Fruit fly (Drosophila melanogaster): ENCODE results near the gene CG16758.
A peak's percentile ranks its signal among the peaks of the same experiment; 100 is the strongest.

The CG16758 gene

DNA sequence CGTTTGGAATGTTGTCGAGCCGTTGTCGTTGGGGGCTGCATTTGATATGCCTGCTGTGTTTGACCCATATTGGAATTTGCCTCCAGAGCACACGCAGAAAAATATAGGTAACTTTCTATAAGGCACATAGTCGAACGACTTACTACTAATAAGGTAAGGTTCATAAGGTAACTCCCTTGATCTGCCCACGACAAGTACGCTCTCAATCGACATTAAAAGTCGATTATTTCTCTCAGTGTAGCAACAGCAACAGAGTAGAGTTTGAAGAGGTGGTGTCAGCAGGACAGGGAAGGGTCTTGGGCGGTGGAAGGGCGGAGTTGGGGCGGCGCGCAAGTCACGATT, 30.3 kb upstream of the CG16758 start (continued):
- no peak for TF ChIP-seq Vsx2 (GFP tag; optimal IDR thresholded peaks at IDR 0.05; ENCODE audit: partially characterized antibody)
- peak; percentile 60 for TF ChIP-seq HLH106 (tag; optimal IDR thresholded peaks at IDR 0.05)
- peak; percentile 69 for TF ChIP-seq h (GFP tag; optimal IDR thresholded peaks at IDR 0.05)
- TF ChIP-seq brk (GFP tag; optimal IDR thresholded peaks at IDR 0.05) = no peak
- TF ChIP-seq dsf (GFP tag; optimal IDR thresholded peaks at IDR 0.05; ENCODE audit: borderline replicate concordance) = no peak
- TF ChIP-seq sv (GFP tag; optimal IDR thresholded peaks at IDR 0.05) = no peak
- TF ChIP-seq Hr78 (GFP tag; optimal IDR thresholded peaks at IDR 0.05) = no peak
- TF ChIP-seq pan (optimal IDR thresholded peaks at IDR 0.05) = no peak
- peak; percentile 50 for TF ChIP-seq OdsH (GFP tag; optimal IDR thresholded peaks at IDR 0.05)
- TF ChIP-seq Rel (GFP tag; optimal IDR thresholded peaks at IDR 0.05) = no peak
- TF ChIP-seq Rel (tag; optimal IDR thresholded peaks at IDR 0.05) = no peak

- TF ChIP-seq rgr (GFP tag; optimal IDR thresholded peaks at IDR 0.05) (no peak), fru (GFP tag; optimal IDR thresholded peaks at IDR 0.05) (peak; percentile 25), Hnf4 (GFP tag; optimal IDR thresholded peaks at IDR 0.05) (no peak), jim (GFP tag; optimal IDR thresholded peaks at IDR 0.05) (no peak), Myc (optimal IDR thresholded peaks at IDR 0.05) (no peak), sv (GFP tag; optimal IDR thresholded peaks at IDR 0.05) (no peak), usp (GFP tag; optimal IDR thresholded peaks at IDR 0.05) (no peak), h (GFP tag; optimal IDR thresholded peaks at IDR 0.05) (peak; percentile 45), Sp1 (GFP tag; optimal IDR thresholded peaks at IDR 0.05) (peak; percentile 20), Hr83 (GFP tag; optimal IDR thresholded peaks at IDR 0.05; ENCODE audit: poor library complexity, severe bottlenecking) (no peak), dmrt93B (GFP tag; optimal IDR thresholded peaks at IDR 0.05) (peak; percentile 30), tai (GFP tag; optimal IDR thresholded peaks at IDR 0.05) (no peak), Rel (GFP tag; optimal IDR thresholded peaks at IDR 0.05) (no peak), Rel (tag; optimal IDR thresholded peaks at IDR 0.05) (peak; percentile 91), woc (GFP tag; optimal IDR thresholded peaks at IDR 0.05) (no peak), HLH106 (tag; optimal IDR thresholded peaks at IDR 0.05) (peak; percentile 52), CG32264 (GFP tag; optimal IDR thresholded peaks at IDR 0.05) (no peak)
Measured at dm6 chr3L:2533000-2533731, 29.8 kb upstream of the CG16758 start.

DNA sequence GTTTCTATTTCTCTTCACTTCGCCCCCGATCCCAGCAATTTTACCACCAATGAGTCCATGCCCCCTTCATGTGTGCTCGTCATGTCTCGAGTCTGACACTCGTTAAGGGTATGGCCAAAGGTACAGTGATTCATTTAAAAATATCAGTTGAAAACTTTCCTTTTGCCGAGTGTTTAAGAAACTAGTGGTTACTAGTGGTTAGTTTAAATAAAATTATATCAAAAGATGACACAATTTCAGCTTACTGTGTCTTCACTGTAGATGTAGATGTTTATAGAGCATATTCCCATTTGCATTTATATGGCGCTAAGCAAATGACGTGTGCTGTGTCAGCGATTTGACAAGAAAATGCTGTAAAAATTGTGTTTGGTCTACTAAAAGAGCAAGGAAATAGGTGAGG, 29.0 kb upstream of the CG16758 start:
- TF ChIP-seq Vsx2 (GFP tag; optimal IDR thresholded peaks at IDR 0.05; ENCODE audit: partially characterized antibody) (no peak), lola (GFP tag; optimal IDR thresholded peaks at IDR 0.05) (no peak)

DNA sequence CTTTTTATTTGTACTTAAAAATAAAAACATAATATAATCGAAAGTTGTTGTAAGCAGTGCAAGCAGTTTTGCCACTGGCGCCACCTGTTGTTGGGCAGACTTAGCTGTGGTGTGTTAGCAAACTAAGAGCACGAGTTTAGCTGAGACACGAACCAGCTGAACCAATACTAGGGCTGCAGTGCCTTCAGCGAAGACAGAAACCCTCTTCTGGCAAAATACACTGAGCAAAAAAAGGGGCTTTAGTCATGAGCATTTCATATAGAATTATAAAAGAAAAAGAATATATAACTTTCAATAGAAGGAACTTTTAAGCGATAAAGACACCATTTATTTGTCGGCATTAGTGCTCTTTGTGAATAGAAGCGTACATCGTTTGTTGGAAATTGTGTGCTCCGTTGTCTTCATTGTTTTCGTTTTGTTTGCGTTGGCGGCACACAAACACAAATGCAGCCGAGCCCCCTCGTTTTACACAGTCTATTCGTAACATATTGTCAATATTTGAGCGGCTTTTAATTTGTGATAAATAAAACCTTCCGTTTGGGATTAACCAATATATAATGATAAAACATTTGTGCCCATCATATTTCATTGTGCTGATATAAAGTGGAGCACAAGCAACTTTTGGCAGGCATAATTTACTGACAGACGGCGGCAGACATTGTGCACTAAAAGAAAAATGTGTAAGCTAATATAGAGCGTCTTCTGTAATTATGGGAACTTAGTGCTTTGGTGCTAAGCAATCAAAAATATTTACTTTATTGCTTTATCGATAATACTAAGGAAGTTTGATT, 28.2 kb upstream of the CG16758 start:
- TF ChIP-seq OdsH (GFP tag; optimal IDR thresholded peaks at IDR 0.05) (peak; percentile 51), CrebA (GFP tag; optimal IDR thresholded peaks at IDR 0.05; ENCODE audit: borderline replicate concordance) (no peak), Rel (GFP tag; optimal IDR thresholded peaks at IDR 0.05) (peak; percentile 4), Rel (tag; optimal IDR thresholded peaks at IDR 0.05) (no peak), ey (GFP tag; optimal IDR thresholded peaks at IDR 0.05) (peak; percentile 57), Hnf4 (GFP tag; optimal IDR thresholded peaks at IDR 0.05) (peak; percentile 41), psq (GFP tag; optimal IDR thresholded peaks at IDR 0.05) (peak; percentile 24), N (GFP tag; optimal IDR thresholded peaks at IDR 0.05) (peak; percentile 42), woc (GFP tag; optimal IDR thresholded peaks at IDR 0.05) (no peak), Myc (optimal IDR thresholded peaks at IDR 0.05) (peak; percentile 78), tai (GFP tag; optimal IDR thresholded peaks at IDR 0.05) (no peak), dl (GFP tag; optimal IDR thresholded peaks at IDR 0.05; ENCODE audit: insufficient read depth in 1 of 2, partially characterized antibody in 2 of 2) (no peak), rgr (GFP tag; optimal IDR thresholded peaks at IDR 0.05) (peak; percentile 25), h (GFP tag; optimal IDR thresholded peaks at IDR 0.05) (peak; percentile 62), Jra (GFP tag; optimal IDR thresholded peaks at IDR 0.05) (no peak), Sp1 (GFP tag; optimal IDR thresholded peaks at IDR 0.05) (peak; percentile 29), CG9705 (GFP tag; optimal IDR thresholded peaks at IDR 0.05) (no peak), lola (GFP tag; optimal IDR thresholded peaks at IDR 0.05) (no peak), dmrt93B (GFP tag; optimal IDR thresholded peaks at IDR 0.05) (peak; percentile 25), br (GFP tag; optimal IDR thresholded peaks at IDR 0.05) (peak; percentile 55), usp (GFP tag; optimal IDR thresholded peaks at IDR 0.05) (no peak), sv (GFP tag; optimal IDR thresholded peaks at IDR 0.05) (peak; percentile 79), sage (GFP tag; optimal IDR thresholded peaks at IDR 0.05) (peak; percentile 34), Hr78 (GFP tag; optimal IDR thresholded peaks at IDR 0.05) (no peak), foxo (GFP tag; optimal IDR thresholded peaks at IDR 0.05) (peak in 1 of 2 experiments; percentile 54), Hr83 (GFP tag; optimal IDR thresholded peaks at IDR 0.05; ENCODE audit: poor library complexity, severe bottlenecking) (peak; percentile 32), HLH106 (tag; optimal IDR thresholded peaks at IDR 0.05) (peak; percentile 37), fru (GFP tag; optimal IDR thresholded peaks at IDR 0.05) (peak; percentile 42), brk (GFP tag; optimal IDR thresholded peaks at IDR 0.05) (peak; percentile 45)

All from whole organism, wandering third instar larva.